Fruit fly (Drosophila melanogaster) whole organism, embryonic: ENCODE results near the gene Tsen34.
A peak's percentile ranks its signal among the peaks of the same experiment; 100 is the strongest.

ENCODE experiments used
- Ada2b ChIP-seq: fragments of 200-800 bp; sonication (Bioruptor generic); IDR thresholded peaks from 2 replicates; pipeline ENCODE4 v1.3.6; 2022; ENCODE audit warnings: missing biosample characterization, missing genetic modification characterization
- Atf-2 ChIP-seq: fragments of 200-800 bp; sonication (Bioruptor generic); optimal IDR thresholded peaks from 2 replicates; lab custom pipeline; 2016; ENCODE audit warnings: missing biosample characterization, missing genetic modification characterization
- B-H1 ChIP-seq: fragments of 200-800 bp; sonication (Bioruptor generic); IDR thresholded peaks from 3 replicates; pipeline ENCODE4 v1.3.6; 2022; ENCODE audit warnings: missing biosample characterization, missing genetic modification characterization
- BtbVII ChIP-seq: fragments of 200-800 bp; sonication (Bioruptor generic); optimal IDR thresholded peaks from 3 replicates; lab custom pipeline; 2017; ENCODE audit warnings: missing biosample characterization, mild to moderate bottlenecking, missing genetic modification characterization
- Bteb2 ChIP-seq: fragments of 200-800 bp; sonication (Bioruptor generic); optimal IDR thresholded peaks from 2 replicates; lab custom pipeline; 2016; ENCODE audit warnings: missing biosample characterization, missing genetic modification characterization
- CG10543 ChIP-seq: fragments of 200-800 bp; sonication (Bioruptor generic); optimal IDR thresholded peaks from 3 replicates; lab custom pipeline; 2017; ENCODE audit warnings: missing biosample characterization, mild to moderate bottlenecking, missing genetic modification characterization, moderate library complexity
- CG14014 ChIP-seq: fragments of 200-800 bp; sonication (Bioruptor generic); IDR thresholded peaks from 2 replicates; pipeline ENCODE4 v1.3.6; 2022; ENCODE audit warnings: missing biosample characterization, missing genetic modification characterization
- CG15011 ChIP-seq: fragments of 200-800 bp; sonication (Bioruptor generic); optimal IDR thresholded peaks from 3 replicates; lab custom pipeline; 2018; ENCODE audit warnings: missing biosample characterization, mild to moderate bottlenecking, missing genetic modification characterization
- CG18011 ChIP-seq: fragments of 200-800 bp; sonication (Bioruptor generic); optimal IDR thresholded peaks from 2 replicates; lab custom pipeline; 2017; ENCODE audit warnings: missing biosample characterization, missing genetic modification characterization, mild to moderate bottlenecking, moderate library complexity, missing genotype
- CG18476 ChIP-seq: fragments of 200-800 bp; sonication (Bioruptor generic); optimal IDR thresholded peaks from 2 replicates; lab custom pipeline; 2016; ENCODE audit warnings: missing biosample characterization, mild to moderate bottlenecking, missing genetic modification characterization
- CG18619 ChIP-seq: fragments of 200-800 bp; sonication (Bioruptor generic); optimal IDR thresholded peaks from 3 replicates; lab custom pipeline; 2017; ENCODE audit warnings: missing biosample characterization, mild to moderate bottlenecking, missing genetic modification characterization
- CG18764 ChIP-seq: fragments of 200-800 bp; sonication (Bioruptor generic); optimal IDR thresholded peaks from 3 replicates; lab custom pipeline; 2016; ENCODE audit warnings: missing biosample characterization, missing genetic modification characterization
- CG2678 ChIP-seq: fragments of 200-800 bp; sonication (Bioruptor generic); optimal IDR thresholded peaks from 3 replicates; lab custom pipeline; 2019; ENCODE audit warnings: missing biosample characterization, mild to moderate bottlenecking, missing genetic modification characterization, moderate library complexity
- CG2889 ChIP-seq: fragments of 200-800 bp; sonication (Bioruptor generic); IDR thresholded peaks from 3 replicates; pipeline ENCODE4 v1.3.6; 2022; ENCODE audit warnings: missing biosample characterization, missing genetic modification characterization
- CG30020 ChIP-seq: fragments of 200-800 bp; optimal IDR thresholded peaks from 2 replicates; lab custom pipeline; 2019; ENCODE audit warnings: missing biosample characterization, mild to moderate bottlenecking, missing genetic modification characterization, moderate library complexity
- CG3847 ChIP-seq: fragments of 200-800 bp; sonication (Bioruptor generic); IDR thresholded peaks from 2 replicates; pipeline ENCODE4 v1.3.6; 2022; ENCODE audit warnings: missing biosample characterization, missing genetic modification characterization
- CG5953 ChIP-seq: fragments of 200-800 bp; sonication (Bioruptor generic); IDR thresholded peaks from 2 replicates; pipeline ENCODE4 v1.3.6; 2022; ENCODE audit warnings: missing biosample characterization, missing genetic modification characterization
- CG6765 ChIP-seq: fragments of 200-800 bp; sonication (Bioruptor generic); optimal IDR thresholded peaks from 3 replicates; lab custom pipeline; 2017; ENCODE audit warnings: missing biosample characterization, mild to moderate bottlenecking, missing genetic modification characterization
- CG7556 ChIP-seq: fragments of 200-800 bp; sonication (Bioruptor generic); optimal IDR thresholded peaks from 2 replicates; lab custom pipeline; 2017; ENCODE audit warnings: missing biosample characterization, mild to moderate bottlenecking, missing genetic modification characterization
- CG7745 ChIP-seq: fragments of 200-800 bp; sonication (Bioruptor generic); optimal IDR thresholded peaks from 2 replicates; lab custom pipeline; 2018; ENCODE audit warnings: missing biosample characterization, mild to moderate bottlenecking, missing genetic modification characterization, moderate library complexity
- CG7928 ChIP-seq: fragments of 200-800 bp; sonication (Bioruptor generic); optimal IDR thresholded peaks from 2 replicates; lab custom pipeline; 2017; ENCODE audit warnings: missing biosample characterization, mild to moderate bottlenecking, missing genetic modification characterization
- CG7963 ChIP-seq: fragments of 200-800 bp; sonication (Bioruptor generic); IDR thresholded peaks from 3 replicates; pipeline ENCODE4 v1.3.6; 2022; ENCODE audit warnings: missing biosample characterization, missing genetic modification characterization; ENCODE audit not compliant: partially characterized antibody
- CG8388 ChIP-seq: fragments of 200-800 bp; sonication (Bioruptor generic); optimal IDR thresholded peaks from 2 replicates; lab custom pipeline; 2019; ENCODE audit warnings: missing biosample characterization, mild to moderate bottlenecking, missing genetic modification characterization, moderate library complexity
- Chrac-16 ChIP-seq: fragments of 200-800 bp; sonication (Bioruptor generic); optimal IDR thresholded peaks from 3 replicates; lab custom pipeline; 2016; ENCODE audit warnings: missing biosample characterization, missing genetic modification characterization
- Dad ChIP-seq: fragments of 200-800 bp; sonication (Bioruptor generic); optimal IDR thresholded peaks from 3 replicates; lab custom pipeline; 2016; ENCODE audit warnings: missing biosample characterization, missing genetic modification characterization
- Doc2 ChIP-seq: fragments of 200-800 bp; sonication (Bioruptor generic); IDR thresholded peaks from 2 replicates; pipeline ENCODE4 v1.3.6; 2022; ENCODE audit warnings: missing biosample characterization, missing genetic modification characterization
- E2f1 ChIP-seq: fragments of 200-800 bp; sonication (Bioruptor generic); IDR thresholded peaks from 2 replicates; pipeline ENCODE4 v1.3.6; 2022; ENCODE audit warnings: missing biosample characterization, missing genetic modification characterization
- Fer2 ChIP-seq: fragments of 200-800 bp; sonication (Bioruptor generic); optimal IDR thresholded peaks from 2 replicates; lab custom pipeline; 2018; ENCODE audit warnings: missing biosample characterization, mild to moderate bottlenecking, missing genetic modification characterization, moderate library complexity
- H2.0 ChIP-seq: fragments of 200-800 bp; sonication (Bioruptor generic); IDR thresholded peaks from 2 replicates; pipeline ENCODE4 v1.3.6; 2022; ENCODE audit warnings: missing biosample characterization, missing genetic modification characterization
- Hr3 ChIP-seq: fragments of 200-800 bp; sonication (Bioruptor generic); optimal IDR thresholded peaks from 3 replicates; lab custom pipeline; 2016; ENCODE audit warnings: missing biosample characterization, missing genetic modification characterization
- Hr51 ChIP-seq, 2 experiments: fragments of 200-800 bp; sonication (Bioruptor generic); optimal IDR thresholded peaks; 2 replicates in 1 of 2; 3 replicates in 1 of 2; lab custom pipeline; 2016 to 2018; ENCODE audit warnings: missing biosample characterization in 2 of 2, missing genetic modification characterization in 2 of 2, mild to moderate bottlenecking in 1 of 2, moderate library complexity in 1 of 2
- NFAT ChIP-seq: fragments of 200-800 bp; sonication (Bioruptor generic); IDR thresholded peaks from 2 replicates; pipeline ENCODE4 v1.3.6; 2022; ENCODE audit warnings: missing biosample characterization, missing genetic modification characterization
- NfI ChIP-seq: fragments of 200-800 bp; sonication (Bioruptor generic); optimal IDR thresholded peaks from 3 replicates; lab custom pipeline; 2018; ENCODE audit warnings: missing biosample characterization, mild to moderate bottlenecking, missing genetic modification characterization, moderate library complexity
- Six4 ChIP-seq: fragments of 200-800 bp; sonication (Bioruptor generic); optimal IDR thresholded peaks from 2 replicates; lab custom pipeline; 2016; ENCODE audit warnings: missing biosample characterization, missing genetic modification characterization
- Ssrp ChIP-seq: fragments of 200-800 bp; sonication (Bioruptor generic); optimal IDR thresholded peaks from 2 replicates; lab custom pipeline; 2018; ENCODE audit warnings: missing biosample characterization, mild to moderate bottlenecking, missing genetic modification characterization, moderate library complexity
- bbx ChIP-seq: fragments of 200-800 bp; sonication (Bioruptor generic); IDR thresholded peaks from 2 replicates; pipeline ENCODE4 v1.3.6; 2022; ENCODE audit warnings: missing biosample characterization, missing genetic modification characterization; ENCODE audit not compliant: partially characterized antibody
- bcd ChIP-seq: fragments of 200-800 bp; sonication (Bioruptor generic); optimal IDR thresholded peaks from 2 replicates; lab custom pipeline; 2017; ENCODE audit warnings: missing biosample characterization, mild to moderate bottlenecking, missing genetic modification characterization
- br ChIP-seq: fragments of >200 bp; optimal IDR thresholded peaks from 2 replicates; lab custom pipeline; 2017
- chif ChIP-seq, 2 experiments: fragments of 200-800 bp; sonication (Bioruptor generic); optimal IDR thresholded peaks; 3 replicates each; lab custom pipeline; 2016; ENCODE audit warnings: missing biosample characterization in 2 of 2, missing genetic modification characterization in 2 of 2
- crc ChIP-seq: fragments of 200-800 bp; sonication (Bioruptor generic); optimal IDR thresholded peaks from 2 replicates; lab custom pipeline; 2016; ENCODE audit warnings: missing biosample characterization, missing genetic modification characterization
- eyg ChIP-seq: fragments of 200-800 bp; sonication (Bioruptor generic); optimal IDR thresholded peaks from 3 replicates; lab custom pipeline; 2016; ENCODE audit warnings: missing biosample characterization, missing genetic modification characterization
- gsb ChIP-seq: fragments of 200-800 bp; sonication (Bioruptor generic); IDR thresholded peaks from 2 replicates; pipeline ENCODE4 v1.3.6; 2022; ENCODE audit warnings: missing biosample characterization, missing genetic modification characterization
- h ChIP-seq: fragments of >200 bp; optimal IDR thresholded peaks from 2 replicates; lab custom pipeline; 2017
- her ChIP-seq: fragments of 200-800 bp; sonication (Bioruptor generic); optimal IDR thresholded peaks from 2 replicates; lab custom pipeline; 2016; ENCODE audit warnings: missing biosample characterization, missing genetic modification characterization
- insv ChIP-seq, 2 experiments: fragments of 200-800 bp; sonication (Bioruptor generic); optimal IDR thresholded peaks; 3 replicates each; lab custom pipeline; 2016 to 2018; ENCODE audit warnings: missing biosample characterization in 2 of 2, missing genetic modification characterization in 2 of 2
- klu ChIP-seq: fragments of 200-800 bp; sonication (Bioruptor generic); IDR thresholded peaks from 2 replicates; pipeline ENCODE4 v1.3.6; 2022; ENCODE audit warnings: missing biosample characterization, missing genetic modification characterization
- nerfin-2 ChIP-seq: fragments of 200-800 bp; sonication (Bioruptor generic); IDR thresholded peaks from 2 replicates; pipeline ENCODE4 v1.3.6; 2022; ENCODE audit warnings: missing biosample characterization, missing genetic modification characterization; ENCODE audit not compliant: partially characterized antibody
- stwl ChIP-seq: fragments of 200-800 bp; sonication (Bioruptor generic); optimal IDR thresholded peaks from 3 replicates; lab custom pipeline; 2018; ENCODE audit warnings: missing biosample characterization, mild to moderate bottlenecking, missing genetic modification characterization, moderate library complexity
- wor ChIP-seq: fragments of 200-800 bp; sonication (Bioruptor generic); IDR thresholded peaks from 2 replicates; pipeline ENCODE4 v1.3.6; 2022; ENCODE audit warnings: missing biosample characterization, missing genetic modification characterization

The Tsen34 gene

DNA sequence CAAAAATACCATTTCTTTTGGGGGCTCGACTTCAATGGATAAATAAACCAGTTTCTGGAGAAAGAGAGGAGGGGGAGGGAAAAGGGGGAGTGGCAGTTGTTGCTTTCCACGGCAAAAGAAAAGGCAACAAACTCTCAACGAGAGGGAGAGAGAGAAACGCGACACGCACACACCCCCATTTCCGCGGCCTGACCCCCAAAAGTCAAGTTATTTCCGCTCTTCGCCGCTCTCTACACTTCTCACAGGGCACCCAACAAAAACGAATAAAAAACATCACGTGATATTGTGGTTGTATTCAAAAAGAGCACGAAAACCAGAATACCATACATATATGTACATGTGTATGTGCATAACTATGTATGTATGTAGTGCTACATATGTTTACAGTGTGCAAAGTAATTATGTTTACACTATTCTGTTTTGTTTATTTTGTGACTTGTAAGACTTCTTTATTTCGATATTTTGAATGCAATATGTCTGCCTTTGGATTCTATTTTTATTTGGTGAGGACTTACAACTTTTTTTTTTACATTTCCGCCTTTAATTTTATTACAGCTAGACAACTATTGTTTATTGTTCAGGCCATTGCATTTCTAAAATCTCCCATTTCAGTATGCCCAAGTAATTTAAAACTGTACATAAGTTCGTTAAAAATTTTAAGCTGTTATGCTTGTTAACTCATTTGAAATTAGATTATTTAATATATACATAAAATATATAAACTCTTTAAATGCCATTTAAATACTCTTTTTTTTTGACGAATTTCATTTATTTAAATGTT lies 19.6 kb upstream of the Tsen34 start (continued):
- TF ChIP-seq CG10543 (GFP tag; lab: Kevin White, UChicago) (peak; percentile 82), gsb (GFP tag; lab: Robert Waterston, UW) (no peak), eyg (peak; percentile 34), CG18619 (peak; percentile 62), her (GFP tag; lab: Kevin White, UChicago) (peak; percentile 68), bbx (GFP tag; lab: Robert Waterston, UW) (no peak), CG7745 (tag; lab: Kevin White, UChicago) (no peak), nerfin-2 (no peak), B-H1 (peak; percentile 11; the same call in 1 of the 3 replicates), wor (GFP tag; lab: Robert Waterston, UW) (0 out of 2 replicates have a peak, but pooled peaks have one; percentile 37), Atf-2 (peak; percentile 65), Hr51 (GFP tag; optimal IDR thresholded peaks at IDR 0.05; lab: Kevin White, UChicago) (peak in 1 of 2 experiments; percentile 58), CG2678 (tag; lab: Kevin White, UChicago) (peak; percentile 84), crc (GFP tag; lab: Kevin White, UChicago) (peak; percentile 52), CG18011 (GFP tag; lab: Kevin White, UChicago) (no peak), CG6765 (GFP tag; lab: Kevin White, UChicago) (peak; percentile 59), h (lab: Kevin White, UChicago) (no peak), CG14014 (peak; percentile 52; the same call in 1 of the 2 replicates), BtbVII (GFP tag; lab: Kevin White, UChicago) (peak; percentile 57), CG3847 (GFP tag; lab: Robert Waterston, UW) (no peak), Ada2b (GFP tag; lab: Robert Waterston, UW) (peak; percentile 52), CG7928 (GFP tag; lab: Kevin White, UChicago) (no peak), bcd (peak; percentile 55), Dad (GFP tag; lab: Kevin White, UChicago) (no peak), CG30020 (peak; percentile 35), Chrac-16 (peak; percentile 36), stwl (tag; lab: Kevin White, UChicago) (peak; percentile 10), klu (GFP tag; lab: Robert Waterston, UW) (no peak), Six4 (GFP tag; lab: Kevin White, UChicago) (peak; percentile 21), CG7963 (GFP tag; lab: Robert Waterston, UW) (no peak), Doc2 (no peak), br (lab: Kevin White, UChicago) (no peak), CG18476 (GFP tag; lab: Kevin White, UChicago) (no peak), NfI (GFP tag; lab: Kevin White, UChicago) (peak; percentile 33), CG18764 (GFP tag; lab: Kevin White, UChicago) (peak; percentile 38), CG2889 (no peak; the same call in 2 of the 3 replicates), Hr3 (GFP tag; lab: Kevin White, UChicago) (peak; percentile 59), chif (GFP tag; optimal IDR thresholded peaks at IDR 0.05; lab: Kevin White, UChicago) (peak; percentile 26 to 63), E2f1 (peak; percentile 38; the same call in 1 of the 2 replicates), H2.0 (0 out of 2 replicates have a peak, but pooled peaks have one; percentile 2), CG7556 (peak; percentile 79), CG15011 (GFP tag; lab: Kevin White, UChicago) (peak; percentile 30), Fer2 (no peak), CG8388 (GFP tag; lab: Kevin White, UChicago) (peak; percentile 100), Bteb2 (GFP tag; lab: Kevin White, UChicago) (peak; percentile 17), NFAT (no peak), Ssrp (tag; lab: Kevin White, UChicago) (peak; percentile 80), insv (GFP tag; optimal IDR thresholded peaks at IDR 0.05; lab: Kevin White, UChicago) (peak in 1 of 2 experiments; percentile 54), CG5953 (GFP tag; lab: Robert Waterston, UW) (no peak)
